Fruit fly (Drosophila melanogaster) whole organism, pupa: ENCODE measurements around the gene CG11983.
A peak's percentile ranks its signal among the peaks of the same experiment; 100 is the strongest.

Experiments used
- CG10348 ChIP-seq: fragments of 200-800 bp; sonication (Bioruptor generic); IDR thresholded peaks from 2 replicates; pipeline ENCODE4 v1.3.6; 2022; ENCODE audit warnings: missing biosample characterization, missing genetic modification characterization
- CG12605 ChIP-seq: fragments of 200-800 bp; sonication (Bioruptor generic); IDR thresholded peaks from 2 replicates; pipeline ENCODE4 v1.3.6; 2022; ENCODE audit warnings: missing biosample characterization, missing genetic modification characterization
- CG13204 ChIP-seq: fragments of 200-800 bp; sonication (Bioruptor generic); optimal IDR thresholded peaks from 2 replicates; lab custom pipeline; 2018; ENCODE audit warnings: missing biosample characterization, mild to moderate bottlenecking, missing genetic modification characterization, moderate library complexity
- CG14655 ChIP-seq: fragments of 200-800 bp; sonication (Bioruptor generic); optimal IDR thresholded peaks from 3 replicates; lab custom pipeline; 2017; ENCODE audit warnings: mild to moderate bottlenecking, missing biosample characterization, missing genetic modification reagents, missing genetic modification characterization
- CG15710 ChIP-seq: fragments of 200-800 bp; sonication (Bioruptor generic); optimal IDR thresholded peaks from 2 replicates; lab custom pipeline; 2018; ENCODE audit warnings: missing biosample characterization, mild to moderate bottlenecking, missing genetic modification characterization, moderate library complexity
- CG17806 ChIP-seq: fragments of 200-800 bp; sonication (Bioruptor generic); optimal IDR thresholded peaks from 2 replicates; lab custom pipeline; 2018; ENCODE audit warnings: missing biosample characterization, mild to moderate bottlenecking, missing genetic modification characterization, moderate library complexity
- CG32121 ChIP-seq: fragments of 200-800 bp; sonication (Bioruptor generic); IDR thresholded peaks from 2 replicates; pipeline ENCODE4 v1.3.6; 2022; ENCODE audit warnings: missing biosample characterization, missing genetic modification characterization
- CG34367 ChIP-seq: fragments of 200-800 bp; sonication (Bioruptor generic); optimal IDR thresholded peaks from 2 replicates; lab custom pipeline; 2018; ENCODE audit warnings: missing biosample characterization, mild to moderate bottlenecking, missing genetic modification characterization
- CG4496 ChIP-seq: fragments of 200-800 bp; sonication (Bioruptor generic); IDR thresholded peaks from 3 replicates; pipeline ENCODE4 v1.3.6; 2022; ENCODE audit warnings: missing biosample characterization, missing genetic modification characterization
- CG8159 ChIP-seq: fragments of 200-800 bp; sonication (Bioruptor generic); optimal IDR thresholded peaks from 3 replicates; lab custom pipeline; 2018; ENCODE audit warnings: missing biosample characterization, mild to moderate bottlenecking, missing genetic modification characterization, moderate library complexity
- CG8301 ChIP-seq: fragments of 200-800 bp; sonication (Bioruptor generic); optimal IDR thresholded peaks from 2 replicates; lab custom pipeline; 2018; ENCODE audit warnings: missing biosample characterization, mild to moderate bottlenecking, missing genetic modification characterization
- CG9948 ChIP-seq: fragments of 200-800 bp; sonication (Bioruptor generic); optimal IDR thresholded peaks from 2 replicates; lab custom pipeline; 2018; ENCODE audit warnings: missing biosample characterization, mild to moderate bottlenecking, missing genetic modification characterization, moderate library complexity
- D1 ChIP-seq: fragments of 200-800 bp; sonication (Bioruptor generic); optimal IDR thresholded peaks from 2 replicates; lab custom pipeline; 2018; ENCODE audit warnings: missing biosample characterization, mild to moderate bottlenecking, missing genetic modification characterization, moderate library complexity
- EcR ChIP-seq: fragments of 200-800 bp; sonication (Bioruptor generic); optimal IDR thresholded peaks from 3 replicates; lab custom pipeline; 2019; ENCODE audit warnings: missing biosample characterization, missing genetic modification characterization, mild to moderate bottlenecking, moderate library complexity, missing genetic modification reagents
- Ets98B ChIP-seq: fragments of 200-800 bp; sonication (Bioruptor generic); IDR thresholded peaks from 2 replicates; pipeline ENCODE4 v1.3.6; 2022; ENCODE audit warnings: missing biosample characterization, missing genetic modification characterization
- Pif1A ChIP-seq: fragments of 200-800 bp; sonication (Bioruptor generic); optimal IDR thresholded peaks from 3 replicates; lab custom pipeline; 2016; ENCODE audit warnings: missing biosample characterization, missing genetic modification characterization
- Pif1B ChIP-seq: fragments of 200-800 bp; sonication (Bioruptor generic); optimal IDR thresholded peaks from 3 replicates; lab custom pipeline; 2016; ENCODE audit warnings: missing biosample characterization, missing genetic modification characterization
- Snoo ChIP-seq: fragments of 200-800 bp; sonication (Bioruptor generic); optimal IDR thresholded peaks from 3 replicates; lab custom pipeline; 2017; ENCODE audit warnings: missing biosample characterization, mild to moderate bottlenecking, missing genetic modification characterization, inconsistent platforms
- fd96Ca ChIP-seq: fragments of 200-800 bp; sonication (Bioruptor generic); IDR thresholded peaks from 3 replicates; pipeline ENCODE4 v1.3.6; 2022; ENCODE audit warnings: missing biosample characterization, missing genetic modification characterization
- gl ChIP-seq: fragments of 200-800 bp; sonication (Bioruptor generic); optimal IDR thresholded peaks from 2 replicates; lab custom pipeline; 2018; ENCODE audit warnings: missing biosample characterization, mild to moderate bottlenecking, missing genetic modification characterization
- rn ChIP-seq: fragments of 200-800 bp; sonication (Bioruptor generic); IDR thresholded peaks from 2 replicates; pipeline ENCODE4 v1.3.6; 2022; ENCODE audit warnings: missing biosample characterization, missing genetic modification characterization

CG11983 gene

dm6 chr3R:8971794-8972193 lies 36.3 kb upstream of the CG11983 start:
- TF ChIP-seq D1 (tag; lab: Kevin White, UChicago) = no peak
- peak; percentile 67 for TF ChIP-seq Ets98B (GFP tag; lab: Robert Waterston, UW)
- TF ChIP-seq CG10348 (GFP tag; lab: Robert Waterston, UW) = no peak
- peak; percentile 22 for TF ChIP-seq CG34367 (tag; lab: Kevin White, UChicago)
- TF ChIP-seq CG32121 (GFP tag; lab: Robert Waterston, UW) = no peak
- peak; percentile 68; the same call in 2 of the 3 replicates for TF ChIP-seq fd96Ca (GFP tag; lab: Robert Waterston, UW)
- peak; percentile 66; the same call in 1 of the 3 replicates for TF ChIP-seq CG4496
- TF ChIP-seq rn (GFP tag; lab: Robert Waterston, UW) = 0 out of 2 replicates have a peak, but pooled peaks have one; percentile 4
- peak; percentile 60 for TF ChIP-seq CG13204
- peak; percentile 78 for TF ChIP-seq CG12605 (GFP tag; lab: Robert Waterston, UW)
- TF ChIP-seq CG14655 (GFP tag; lab: Kevin White, UChicago) = peak; percentile 30
- TF ChIP-seq Pif1B (GFP tag; lab: Kevin White, UChicago) = no peak
- peak; percentile 26 for TF ChIP-seq CG9948
- TF ChIP-seq CG8301 = peak; percentile 29
- TF ChIP-seq gl (tag; lab: Kevin White, UChicago) = no peak
- TF ChIP-seq EcR (GFP tag; lab: Kevin White, UChicago) = peak; percentile 11
- no peak for TF ChIP-seq CG17806 (tag; lab: Kevin White, UChicago)
- peak; percentile 58 for TF ChIP-seq Pif1A (GFP tag; lab: Kevin White, UChicago)
- peak; percentile 28 for TF ChIP-seq CG15710 (tag; lab: Kevin White, UChicago)
- TF ChIP-seq Snoo (tag; lab: Kevin White, UChicago) = peak; percentile 29
- TF ChIP-seq CG8159 (tag; lab: Kevin White, UChicago) = peak; percentile 18

- TF ChIP-seq CG13204 (no peak), CG12605 (GFP tag; lab: Robert Waterston, UW) (no peak), CG8159 (tag; lab: Kevin White, UChicago) (no peak), CG34367 (tag; lab: Kevin White, UChicago) (no peak), Ets98B (GFP tag; lab: Robert Waterston, UW) (no peak), CG15710 (tag; lab: Kevin White, UChicago) (no peak), Pif1B (GFP tag; lab: Kevin White, UChicago) (no peak), Pif1A (GFP tag; lab: Kevin White, UChicago) (no peak), CG8301 (no peak), fd96Ca (GFP tag; lab: Robert Waterston, UW) (no peak), gl (tag; lab: Kevin White, UChicago) (no peak), CG9948 (no peak), CG10348 (GFP tag; lab: Robert Waterston, UW) (no peak), D1 (tag; lab: Kevin White, UChicago) (no peak), CG4496 (no peak), CG14655 (GFP tag; lab: Kevin White, UChicago) (no peak), CG32121 (GFP tag; lab: Robert Waterston, UW) (no peak), CG17806 (tag; lab: Kevin White, UChicago) (no peak), rn (GFP tag; lab: Robert Waterston, UW) (no peak), EcR (GFP tag; lab: Kevin White, UChicago) (no peak)
Observed at dm6 chr3R:8976073-8976593, 32.0 kb upstream of the CG11983 start.

DNA sequence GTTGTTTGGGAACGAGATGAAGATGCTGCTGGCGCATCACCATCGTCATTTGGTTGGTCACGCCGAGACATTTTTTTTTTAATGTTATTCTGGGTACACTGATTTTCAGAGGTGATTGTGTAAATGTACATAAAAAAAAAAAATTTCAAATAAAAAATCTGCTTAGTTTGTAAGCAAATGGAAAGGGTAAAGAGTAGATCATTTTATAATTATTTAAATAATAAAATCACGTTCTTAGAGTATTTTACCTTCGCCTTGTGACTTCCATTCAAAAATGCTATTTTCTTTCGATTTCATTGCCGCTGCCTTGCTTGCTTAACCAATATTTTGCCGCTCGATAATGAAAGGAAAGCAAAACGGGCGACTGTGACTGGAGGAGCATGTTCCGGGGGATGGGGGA lies 29.4 kb upstream of the CG11983 start:
- TF ChIP-seq fd96Ca (GFP tag; lab: Robert Waterston, UW) (no peak), Snoo (tag; lab: Kevin White, UChicago) (peak; percentile 84), CG10348 (GFP tag; lab: Robert Waterston, UW) (no peak), Pif1A (GFP tag; lab: Kevin White, UChicago) (peak; percentile 38), CG8301 (no peak), D1 (tag; lab: Kevin White, UChicago) (peak; percentile 8), CG15710 (tag; lab: Kevin White, UChicago) (peak; percentile 74), Ets98B (GFP tag; lab: Robert Waterston, UW) (no peak), gl (tag; lab: Kevin White, UChicago) (no peak), CG4496 (no peak), rn (GFP tag; lab: Robert Waterston, UW) (no peak), CG34367 (tag; lab: Kevin White, UChicago) (peak; percentile 20), CG9948 (peak; percentile 46), CG14655 (GFP tag; lab: Kevin White, UChicago) (no peak), CG12605 (GFP tag; lab: Robert Waterston, UW) (no peak), CG17806 (tag; lab: Kevin White, UChicago) (peak; percentile 47), EcR (GFP tag; lab: Kevin White, UChicago) (no peak), CG32121 (GFP tag; lab: Robert Waterston, UW) (no peak), Pif1B (GFP tag; lab: Kevin White, UChicago) (peak; percentile 55), CG13204 (peak; percentile 4), CG8159 (tag; lab: Kevin White, UChicago) (peak; percentile 74)

DNA sequence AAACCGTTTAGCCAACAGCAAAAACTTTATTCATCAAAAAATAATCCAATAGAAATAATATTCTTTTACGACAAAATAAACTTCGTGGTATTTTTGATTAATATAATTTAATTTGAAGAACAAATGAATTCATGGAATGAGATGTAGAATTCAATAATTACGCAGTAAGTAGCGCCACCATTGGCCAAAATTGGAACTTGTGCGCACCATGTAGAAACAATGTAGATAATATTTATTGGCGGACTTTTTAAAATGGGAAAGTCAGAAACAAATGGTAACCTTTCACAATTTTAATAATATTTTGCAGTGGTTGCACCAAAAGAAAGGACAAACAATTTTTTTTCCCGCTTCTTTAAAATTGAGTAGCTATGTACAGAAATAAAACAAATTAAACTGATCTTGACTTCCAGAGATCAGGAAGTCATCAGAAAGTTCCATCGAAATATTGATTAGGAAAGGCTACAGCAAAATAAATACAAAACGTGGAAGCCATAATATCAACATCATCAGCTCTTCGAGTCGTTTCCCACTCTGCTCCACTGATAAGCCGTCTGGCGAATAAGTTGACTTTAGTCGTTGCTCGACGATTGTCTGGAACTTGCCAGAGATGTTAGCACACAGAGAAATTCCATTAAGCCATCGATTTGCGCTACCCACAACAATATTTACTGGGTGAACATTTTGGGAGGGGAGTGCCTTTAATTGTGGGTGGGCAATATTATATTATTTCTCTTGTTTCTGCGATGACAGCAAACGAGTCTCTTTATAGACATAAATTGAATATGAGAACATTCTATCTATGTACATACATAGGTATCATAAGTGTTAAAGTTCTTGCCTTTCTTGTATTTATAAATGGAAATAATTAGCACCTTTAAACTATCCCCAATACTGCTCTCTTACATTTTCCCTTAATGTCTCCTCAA lies 28.0 kb upstream of the CG11983 start:
- TF ChIP-seq Pif1B (GFP tag; lab: Kevin White, UChicago) (no peak), CG12605 (GFP tag; lab: Robert Waterston, UW) (peak; percentile 15; the same call in 1 of the 2 replicates), D1 (tag; lab: Kevin White, UChicago) (peak; percentile 63), CG4496 (no peak), CG8159 (tag; lab: Kevin White, UChicago) (peak; percentile 17), CG13204 (no peak), CG8301 (peak; percentile 19), CG34367 (tag; lab: Kevin White, UChicago) (no peak), fd96Ca (GFP tag; lab: Robert Waterston, UW) (peak; percentile 24; the same call in 1 of the 3 replicates), CG32121 (GFP tag; lab: Robert Waterston, UW) (no peak), Snoo (tag; lab: Kevin White, UChicago) (peak; percentile 18), Pif1A (GFP tag; lab: Kevin White, UChicago) (no peak), rn (GFP tag; lab: Robert Waterston, UW) (no peak), gl (tag; lab: Kevin White, UChicago) (peak; percentile 9), EcR (GFP tag; lab: Kevin White, UChicago) (no peak), CG17806 (tag; lab: Kevin White, UChicago) (no peak), Ets98B (GFP tag; lab: Robert Waterston, UW) (no peak)
